Worm (Caenorhabditis elegans) whole organism, early embryonic: ENCODE results near the gene srx-33.

Experiments
- F13C5.2 ChIP-seq: sonication (generic microtip); optimal IDR thresholded peaks from 2 replicates; lab custom pipeline; 2017; ENCODE audit warnings: mild to moderate bottlenecking, missing genetic modification characterization, inconsistent platforms, missing compliant biosample characterization
- ama-1 ChIP-seq: fragments of 150-350 bp; optimal IDR thresholded peaks from 2 replicates; lab custom pipeline; 2014
- ets-7 ChIP-seq: sonication (generic microtip); optimal IDR thresholded peaks from 2 replicates; lab custom pipeline; 2016; ENCODE audit warnings: missing genotype, missing genetic modification characterization, missing compliant biosample characterization
- flt-1 ChIP-seq: fragments of 200-800 bp; sonication (Bioruptor generic); IDR thresholded peaks from 2 replicates; pipeline ENCODE4 v1.3.6; 2022; ENCODE audit warnings: missing genetic modification characterization, missing compliant biosample characterization

- TF ChIP-seq F13C5.2, result no peak
- no peak for TF ChIP-seq ets-7 (tag; lab: Kevin White, UChicago)
- TF ChIP-seq ama-1 (lab: Kevin White, UChicago), result no peak
- TF ChIP-seq flt-1 (GFP tag; lab: Robert Waterston, UW), result no peak
Measured at ce11 chrV:7129460-7129859, 10.8 kb upstream of the srx-33 start, which contains the start of gene T01C4.8.
